Fruit fly (Drosophila melanogaster) whole organism, embryonic: ENCODE data around the gene Fife.

Source experiments
- CG10274 ChIP-seq: fragments of 200-800 bp; sonication (Bioruptor generic); optimal IDR thresholded peaks from 3 replicates; lab custom pipeline; 2017; ENCODE audit warnings: missing biosample characterization, mild to moderate bottlenecking, missing genetic modification characterization
- CG11247 ChIP-seq: fragments of 200-800 bp; sonication (Bioruptor generic); IDR thresholded peaks from 2 replicates; pipeline ENCODE4 v1.3.6; 2022; ENCODE audit warnings: missing biosample characterization, missing genetic modification characterization
- CG32767 ChIP-seq: fragments of 200-800 bp; sonication (Bioruptor generic); IDR thresholded peaks from 2 replicates; pipeline ENCODE4 v1.3.6; 2022; ENCODE audit warnings: missing biosample characterization, missing genetic modification characterization
- CG6683 ChIP-seq: fragments of 200-800 bp; sonication (Bioruptor generic); optimal IDR thresholded peaks from 2 replicates; lab custom pipeline; 2017; ENCODE audit warnings: missing biosample characterization, mild to moderate bottlenecking, missing genetic modification characterization, missing genetic modification reagents
- CG7556 ChIP-seq: fragments of 200-800 bp; sonication (Bioruptor generic); optimal IDR thresholded peaks from 2 replicates; lab custom pipeline; 2017; ENCODE audit warnings: missing biosample characterization, mild to moderate bottlenecking, missing genetic modification characterization
- CG9797 ChIP-seq: fragments of 200-800 bp; sonication (Bioruptor generic); optimal IDR thresholded peaks from 3 replicates; lab custom pipeline; 2018; ENCODE audit warnings: missing biosample characterization, mild to moderate bottlenecking, missing genetic modification characterization
- Fer1 ChIP-seq: fragments of 200-800 bp; sonication (Bioruptor generic); optimal IDR thresholded peaks from 2 replicates; lab custom pipeline; 2017; ENCODE audit warnings: missing biosample characterization, mild to moderate bottlenecking, missing genetic modification characterization
- Hr39 ChIP-seq: fragments of >200 bp; optimal IDR thresholded peaks from 2 replicates; lab custom pipeline; 2017
- Side ChIP-seq: fragments of 200-800 bp; sonication (Bioruptor generic); optimal IDR thresholded peaks from 2 replicates; lab custom pipeline; 2016; ENCODE audit warnings: missing biosample characterization, missing genetic modification characterization
- Sox100B ChIP-seq: fragments of 200-800 bp; sonication (Bioruptor generic); optimal IDR thresholded peaks from 3 replicates; lab custom pipeline; 2018; ENCODE audit warnings: missing biosample characterization, mild to moderate bottlenecking, missing genetic modification characterization
- disco-r ChIP-seq: fragments of 200-800 bp; sonication (Bioruptor generic); optimal IDR thresholded peaks from 2 replicates; lab custom pipeline; 2016; ENCODE audit warnings: missing biosample characterization, missing genetic modification characterization
- seq ChIP-seq: fragments of 200-800 bp; sonication (Bioruptor generic); IDR thresholded peaks from 2 replicates; pipeline ENCODE4 v1.3.6; 2022; ENCODE audit warnings: missing biosample characterization, missing genetic modification characterization
- sqz ChIP-seq: fragments of 200-800 bp; sonication (Bioruptor generic); optimal IDR thresholded peaks from 3 replicates; lab custom pipeline; 2018; ENCODE audit warnings: missing biosample characterization, mild to moderate bottlenecking, missing genetic modification characterization
- yki ChIP-seq: fragments of >200 bp; optimal IDR thresholded peaks from 3 replicates; lab custom pipeline; 2018

- TF ChIP-seq CG9797 (GFP tag; lab: Kevin White, UChicago): no peak
- TF ChIP-seq CG6683: no peak
- no peak for TF ChIP-seq CG10274
- TF ChIP-seq Side (GFP tag; lab: Kevin White, UChicago): no peak
- no peak for TF ChIP-seq Fer1
- no peak for TF ChIP-seq Sox100B (GFP tag; lab: Kevin White, UChicago)
- TF ChIP-seq CG32767 (GFP tag; lab: Robert Waterston, UW): no peak
- TF ChIP-seq Hr39 (lab: Kevin White, UChicago): no peak
- no peak for TF ChIP-seq sqz (GFP tag; lab: Kevin White, UChicago)
- TF ChIP-seq seq (GFP tag; lab: Robert Waterston, UW): no peak
- TF ChIP-seq CG7556 (GFP tag; lab: Kevin White, UChicago): no peak
- no peak for TF ChIP-seq CG11247 (GFP tag; lab: Robert Waterston, UW)
- TF ChIP-seq disco-r (GFP tag; lab: Kevin White, UChicago): no peak
- TF ChIP-seq yki (lab: Kevin White, UChicago): no peak
Measured at dm6 chr3L:2643324-2643723, 68.2 kb downstream of the Fife start, which contains the start of gene CG14949.
